Worm (Caenorhabditis elegans): ENCODE results near the gene aptf-3.

DNA sequence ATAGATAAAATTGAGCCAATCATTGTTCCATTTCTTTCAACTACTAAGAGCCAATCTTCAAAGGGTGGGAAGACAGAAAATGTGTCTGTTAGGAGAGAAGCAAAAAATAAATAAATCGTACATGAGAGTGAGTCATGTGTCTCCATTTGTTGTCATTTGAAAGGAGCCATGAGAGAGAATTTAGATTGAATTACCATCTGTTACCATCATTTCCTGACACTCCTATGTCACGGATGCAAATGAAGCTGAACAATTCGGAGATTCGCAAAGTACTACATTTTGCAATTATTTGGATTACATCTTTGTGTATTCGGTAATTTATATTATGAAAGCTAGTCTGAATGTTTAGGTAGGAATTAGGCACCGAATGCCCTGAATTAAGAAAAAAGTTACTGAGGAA, 5.5 kb upstream of the aptf-3 start:
- no peak for TF ChIP-seq sem-2 (GFP tag; optimal IDR thresholded peaks at IDR 0.05)
- no peak for TF ChIP-seq elt-1 (tag; optimal IDR thresholded peaks at IDR 0.05; ENCODE audit: borderline replicate concordance, insufficient read depth)
- no peak for TF ChIP-seq zip-8 (tag; optimal IDR thresholded peaks at IDR 0.05)
